Worm (Caenorhabditis elegans): ENCODE results near the gene mrpl-12.

mrpl-12 gene

DNA sequence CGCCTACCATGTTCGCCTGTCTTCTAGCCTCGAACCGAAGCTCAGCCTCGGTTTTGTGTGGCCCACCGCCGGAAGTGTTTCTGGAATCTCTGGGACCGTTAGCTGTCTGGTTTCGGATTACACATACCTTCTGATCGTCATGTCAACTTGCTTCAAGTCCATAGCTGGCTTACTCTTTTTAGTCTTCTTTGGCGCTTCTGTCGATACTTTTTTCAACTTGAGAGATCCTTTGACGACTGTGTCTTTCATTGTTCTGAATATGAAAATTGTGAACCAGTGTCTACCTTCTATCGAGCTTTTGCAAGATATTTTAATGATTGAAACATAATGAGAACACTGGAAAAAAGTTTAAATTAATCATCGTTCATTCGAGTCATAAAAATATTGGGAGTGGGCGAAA, 33.0 kb downstream of the mrpl-12 start, which contains the start of gene K01G5.8:
Gene K01G5.8, minus strand, starts transcription at position 255 of the 400 bp plus-strand sequence.
- TF ChIP-seq unc-86 (tag; optimal IDR thresholded peaks at IDR 0.05) (no peak), elt-2 (tag; optimal IDR thresholded peaks at IDR 0.05) (no peak)

- no peak for TF ChIP-seq sdc-2 (tag; optimal IDR thresholded peaks at IDR 0.05)
- TF ChIP-seq ahr-1 (tag; optimal IDR thresholded peaks at IDR 0.05): no peak
- no peak for TF ChIP-seq che-1 (tag; optimal IDR thresholded peaks at IDR 0.05)
- TF ChIP-seq mec-3 (tag; optimal IDR thresholded peaks at IDR 0.05; ENCODE audit: borderline replicate concordance): no peak
- TF ChIP-seq ref-2 (tag; optimal IDR thresholded peaks at IDR 0.05): no peak
- TF ChIP-seq pax-1 (tag; optimal IDR thresholded peaks at IDR 0.05): no peak
- TF ChIP-seq ceh-45 (GFP tag; IDR thresholded peaks at IDR 0.05): no peak
- TF ChIP-seq unc-86 (tag; optimal IDR thresholded peaks at IDR 0.05): no peak
- TF ChIP-seq odd-2 (tag; optimal IDR thresholded peaks at IDR 0.05): no peak
- TF ChIP-seq fkh-6 (tag; optimal IDR thresholded peaks at IDR 0.05): no peak
- no peak for TF ChIP-seq madf-2 (tag; optimal IDR thresholded peaks at IDR 0.05)
- no peak for TF ChIP-seq lin-11 (tag; optimal IDR thresholded peaks at IDR 0.05)
- peak; percentile 34 for TF ChIP-seq nfya-1 (tag; optimal IDR thresholded peaks at IDR 0.05)
- no peak for TF ChIP-seq ceh-18 (tag; optimal IDR thresholded peaks at IDR 0.05)
- no peak for TF ChIP-seq fax-1 (tag; optimal IDR thresholded peaks at IDR 0.05)
- no peak for TF ChIP-seq hlh-13 (GFP tag; optimal IDR thresholded peaks at IDR 0.05)
- no peak for TF ChIP-seq ceh-2 (tag; optimal IDR thresholded peaks at IDR 0.05)
- TF ChIP-seq unc-3 (GFP tag; conservative IDR thresholded peaks at IDR 0.05): no peak
- TF ChIP-seq unc-3 (tag; optimal IDR thresholded peaks at IDR 0.05): no peak
- TF ChIP-seq ceh-24 (tag; optimal IDR thresholded peaks at IDR 0.05): no peak
- TF ChIP-seq ztf-16 (tag; optimal IDR thresholded peaks at IDR 0.05): no peak
- TF ChIP-seq hlh-30 (tag; optimal IDR thresholded peaks at IDR 0.05; ENCODE audit: insufficient read depth): no peak
- TF ChIP-seq elt-2 (tag; optimal IDR thresholded peaks at IDR 0.05): peak; percentile 37
- no peak for TF ChIP-seq dve-1 (tag; optimal IDR thresholded peaks at IDR 0.05)
- no peak for TF ChIP-seq K09A11.1 (tag; optimal IDR thresholded peaks at IDR 0.05; ENCODE audit: insufficient read depth)
- TF ChIP-seq sox-2 (GFP tag; IDR thresholded peaks at IDR 0.05): no peak
- no peak for TF ChIP-seq lim-6 (tag; optimal IDR thresholded peaks at IDR 0.05)
- TF ChIP-seq dmd-4 (tag; optimal IDR thresholded peaks at IDR 0.05; ENCODE audit: borderline replicate concordance): no peak
- no peak for TF ChIP-seq C08G9.2 (tag; optimal IDR thresholded peaks at IDR 0.05)
- no peak for TF ChIP-seq ceh-9 (tag; optimal IDR thresholded peaks at IDR 0.05)
- TF ChIP-seq unc-55 (GFP tag; optimal IDR thresholded peaks at IDR 0.05): no peak
- no peak for TF ChIP-seq gmeb-2 (tag; optimal IDR thresholded peaks at IDR 0.05)
- no peak for TF ChIP-seq ets-4 (tag; optimal IDR thresholded peaks at IDR 0.05)
- no peak for TF ChIP-seq nhr-11 (tag; optimal IDR thresholded peaks at IDR 0.05)
- peak; percentile 31 for TF ChIP-seq unc-42 (tag; optimal IDR thresholded peaks at IDR 0.05)
- TF ChIP-seq pag-3 (tag; optimal IDR thresholded peaks at IDR 0.05; ENCODE audit: borderline replicate concordance): no peak
- TF ChIP-seq pha-2 (tag; optimal IDR thresholded peaks at IDR 0.05): no peak
- no peak for TF ChIP-seq pqm-1 (tag; optimal IDR thresholded peaks at IDR 0.05)
- peak; percentile 11 for TF ChIP-seq ceh-14 (tag; optimal IDR thresholded peaks at IDR 0.05)
- no peak for TF ChIP-seq pros-1 (tag; optimal IDR thresholded peaks at IDR 0.05)
- TF ChIP-seq ceh-6 (GFP tag; optimal IDR thresholded peaks at IDR 0.05): no peak
- TF ChIP-seq F13H6.1 (tag; optimal IDR thresholded peaks at IDR 0.05): no peak
- TF ChIP-seq hlh-8 (tag; optimal IDR thresholded peaks at IDR 0.05): no peak
- no peak for TF ChIP-seq T23F11.4 (GFP tag; optimal IDR thresholded peaks at IDR 0.05)
- no peak for TF ChIP-seq syd-9 (tag; optimal IDR thresholded peaks at IDR 0.05)
- no peak for TF ChIP-seq fkh-10 (GFP tag; optimal IDR thresholded peaks at IDR 0.05)
- TF ChIP-seq ttx-3 (tag; optimal IDR thresholded peaks at IDR 0.05): no peak
- TF ChIP-seq K02D7.2 (tag; optimal IDR thresholded peaks at IDR 0.05): no peak
- peak; percentile 24 for TF ChIP-seq ceh-34 (tag; optimal IDR thresholded peaks at IDR 0.05)
- no peak for TF ChIP-seq nhr-232 (tag; optimal IDR thresholded peaks at IDR 0.05)
- TF ChIP-seq ceh-31 (tag; optimal IDR thresholded peaks at IDR 0.05): peak; percentile 21
Observed at ce11 chrIII:10742382-10742860, 34.9 kb downstream of the mrpl-12 start, which contains the start of the genes tbb-1 and rib-2. Gene tbb-1 (minus strand): TSS chrIII:10742432. Gene rib-2 (plus strand): TSS chrIII:10742810.
